Worm (Caenorhabditis elegans) whole organism, mixed stage, embryonic: ENCODE measurements around the gene nep-3.

ENCODE experiments used
- elt-1 ChIP-seq: sonication (generic microtip); optimal IDR thresholded peaks from 2 replicates; lab custom pipeline; 2017; ENCODE audit warnings: missing genetic modification characterization, mild to moderate bottlenecking, missing compliant biosample characterization, antibody characterized with exemption, moderate library complexity, borderline replicate concordance; ENCODE audit not compliant: insufficient read depth
- mep-1 ChIP-seq: fragments of 150-350 bp; optimal IDR thresholded peaks from 2 replicates; lab custom pipeline; 2017; ENCODE audit warnings: missing biosample characterization, missing genetic modification reagents, missing genetic modification characterization, inconsistent platforms
- unc-120 ChIP-seq: sonication (generic microtip); optimal IDR thresholded peaks from 2 replicates; lab custom pipeline; 2017; ENCODE audit warnings: missing genetic modification characterization, missing compliant biosample characterization; ENCODE audit not compliant: poor library complexity, severe bottlenecking
- zip-8 ChIP-seq: fragments of 150-350 bp; optimal IDR thresholded peaks from 2 replicates; lab custom pipeline; 2014; ENCODE audit warnings: missing biosample characterization, missing genetic modification characterization

Gene nep-3

DNA sequence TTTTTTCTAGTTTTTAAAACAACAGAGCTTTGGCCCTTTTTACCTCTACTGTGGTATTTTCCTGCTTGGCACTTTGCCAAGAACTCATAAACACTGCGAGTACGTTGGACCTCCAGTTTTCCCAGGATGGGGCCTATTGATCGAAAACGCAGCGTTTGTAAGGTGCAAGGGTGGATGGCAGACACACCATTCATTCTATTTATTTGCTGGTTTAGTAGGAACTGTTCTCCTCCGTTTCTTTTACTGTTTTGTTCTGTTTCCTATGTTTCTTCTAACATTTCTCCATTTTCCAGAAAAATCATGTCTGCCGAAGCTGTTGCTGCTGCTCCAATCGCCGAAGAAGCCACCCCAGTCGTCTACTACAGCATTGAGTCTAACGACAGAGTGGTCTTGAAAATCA lies 53.2 kb downstream of the nep-3 start, which contains the start of gene skr-15:
skr-15 (plus strand) TSS at position 301 of the 400 bp plus-strand sequence.
- TF ChIP-seq elt-1 (tag; lab: Kevin White, UChicago) (no peak), zip-8 (tag; lab: Kevin White, UChicago) (no peak), mep-1 (tag; lab: Kevin White, UChicago) (no peak), unc-120 (tag; lab: Kevin White, UChicago) (no peak)
- TF ChIP-seq, all 35 proteins: peak for 0
